Fruit fly (Drosophila melanogaster): ENCODE data around the gene alphaCOP.

- no peak for TF ChIP-seq Sin3A (optimal IDR thresholded peaks at IDR 0.05)
- TF ChIP-seq insv (optimal IDR thresholded peaks at IDR 0.05), result no peak
- no peak for TF ChIP-seq psq (optimal IDR thresholded peaks at IDR 0.05)
- TF ChIP-seq h (optimal IDR thresholded peaks at IDR 0.05), result no peak
- TF ChIP-seq ttk (optimal IDR thresholded peaks at IDR 0.05), result no peak
Observed at dm6 chr3L:1670008-1670407, 25.0 kb upstream of the alphaCOP start, which contains the start of gene RabX5.

All from Kc167 (cell line).